Worm (Caenorhabditis elegans) whole organism, L1 larva: ENCODE results near the gene K08E4.7.

Source experiments
- C04F5.9 ChIP-seq: sonication (generic microtip); optimal IDR thresholded peaks from 2 replicates; lab custom pipeline; 2016; ENCODE audit warnings: missing genetic modification characterization, missing compliant biosample characterization
- C16A3.4 ChIP-seq: fragments of 150-350 bp; optimal IDR thresholded peaks from 2 replicates; lab custom pipeline; 2014; ENCODE audit warnings: missing biosample characterization, missing genetic modification characterization
- C34B4.2 ChIP-seq: sonication (generic microtip); optimal IDR thresholded peaks from 2 replicates; lab custom pipeline; 2017; ENCODE audit warnings: mild to moderate bottlenecking, missing genetic modification characterization, missing compliant biosample characterization
- Y116A8C.19 ChIP-seq: sonication (generic microtip); optimal IDR thresholded peaks from 2 replicates; lab custom pipeline; 2016; ENCODE audit warnings: missing compliant biosample characterization, missing genetic modification characterization, borderline replicate concordance
- aha-1 ChIP-seq: fragments of 150-350 bp; optimal IDR thresholded peaks from 2 replicates; lab custom pipeline; 2014; ENCODE audit warnings: missing biosample characterization, missing genetic modification characterization
- alr-1 ChIP-seq: fragments of 200-800 bp; sonication (Bioruptor generic); optimal IDR thresholded peaks from 2 replicates; lab custom pipeline; 2018; ENCODE audit warnings: borderline replicate concordance, mild to moderate bottlenecking, missing genetic modification characterization, missing compliant biosample characterization
- blmp-1 ChIP-seq: fragments of 150-350 bp; optimal IDR thresholded peaks from 2 replicates; lab custom pipeline; 2014; ENCODE audit warnings: missing biosample characterization, missing genetic modification characterization
- ceh-63 ChIP-seq: fragments of 200-800 bp; sonication (Bioruptor generic); optimal IDR thresholded peaks from 2 replicates; lab custom pipeline; 2018; ENCODE audit warnings: mild to moderate bottlenecking, missing genetic modification characterization, missing compliant biosample characterization
- ceh-82 ChIP-seq, 3 experiments: fragments of 150-350 bp in 1 of 3; sonication (generic microtip) in 2 of 3; optimal IDR thresholded peaks; 2 replicates each; lab custom pipeline; 2014 to 2017; ENCODE audit warnings: missing biosample characterization in 3 of 3, missing genetic modification characterization in 3 of 3
- ceh-90 ChIP-seq: sonication (generic microtip); optimal IDR thresholded peaks from 2 replicates; lab custom pipeline; 2016; ENCODE audit warnings: missing genetic modification characterization, missing compliant biosample characterization
- dpl-1 ChIP-seq, 3 experiments: fragments of 150-350 bp in 2 of 3; sonication (generic microtip) in 1 of 3; optimal IDR thresholded peaks; 2 replicates each; lab custom pipeline; 2014 to 2017; ENCODE audit warnings: missing biosample characterization in 3 of 3, missing genetic modification characterization in 3 of 3, missing genetic modification reagents in 3 of 3
- efl-1 ChIP-seq, 4 experiments: fragments of 150-350 bp; optimal IDR thresholded peaks in 3 of 4; peaks in 1 of 4; 1 replicate in 1 of 4; 2 replicates in 3 of 4; lab custom pipeline; 2014; ENCODE audit warnings: missing biosample characterization in 2 of 4, missing genetic modification characterization in 2 of 4, missing genetic modification reagents in 2 of 4
- efl-3 ChIP-seq: fragments of 200-800 bp; sonication (Bioruptor generic); optimal IDR thresholded peaks from 2 replicates; lab custom pipeline; 2018; ENCODE audit warnings: mild to moderate bottlenecking, missing genetic modification characterization, missing compliant biosample characterization
- egl-13 ChIP-seq: sonication (generic microtip); optimal IDR thresholded peaks from 2 replicates; lab custom pipeline; 2016; ENCODE audit warnings: missing genotype, missing genetic modification reagents, missing genetic modification characterization, missing compliant biosample characterization
- fkh-10 ChIP-seq: sonication (generic microtip); optimal IDR thresholded peaks from 2 replicates; lab custom pipeline; 2017; ENCODE audit warnings: missing biosample characterization, missing genetic modification reagents, missing genetic modification characterization
- fkh-4 ChIP-seq: sonication (generic microtip); optimal IDR thresholded peaks from 2 replicates; lab custom pipeline; 2016; ENCODE audit warnings: missing compliant biosample characterization, missing genetic modification characterization, borderline replicate concordance
- fos-1 ChIP-seq: fragments of 150-350 bp; optimal IDR thresholded peaks from 2 replicates; lab custom pipeline; 2014; ENCODE audit warnings: missing biosample characterization, missing genetic modification characterization
- grh-1 ChIP-seq: fragments of 200-800 bp; sonication (Bioruptor generic); IDR thresholded peaks from 2 replicates; pipeline ENCODE4 v1.3.6; 2022; ENCODE audit warnings: missing genetic modification reagents, missing genetic modification characterization, missing compliant biosample characterization
- isw-1 ChIP-seq: fragments of 200-800 bp; sonication (Bioruptor generic); IDR thresholded peaks from 2 replicates; pipeline ENCODE4 v1.3.6; 2022; ENCODE audit warnings: missing genetic modification characterization, missing compliant biosample characterization
- lin-14 ChIP-seq: fragments of 200-800 bp; sonication (Bioruptor generic); optimal IDR thresholded peaks from 2 replicates; lab custom pipeline; 2018; ENCODE audit warnings: mild to moderate bottlenecking, missing genetic modification characterization, moderate library complexity, missing compliant biosample characterization
- lin-15B ChIP-seq: fragments of 150-350 bp; sonication (generic microtip); optimal IDR thresholded peaks from 3 replicates; lab custom pipeline; 2014; ENCODE audit warnings: missing biosample characterization, missing genetic modification characterization
- lsy-2 ChIP-seq, 2 experiments: fragments of 150-350 bp; optimal IDR thresholded peaks; 2 replicates each; lab custom pipeline; 2014; ENCODE audit warnings: missing biosample characterization in 2 of 2, missing genetic modification characterization in 2 of 2
- mdl-1 ChIP-seq, 2 experiments: fragments of 150-350 bp; optimal IDR thresholded peaks; 2 replicates each; lab custom pipeline; 2014 to 2017; ENCODE audit warnings: missing biosample characterization in 2 of 2, missing genetic modification characterization in 2 of 2, inconsistent platforms in 1 of 2
- mep-1 ChIP-seq: fragments of 150-350 bp; optimal IDR thresholded peaks from 2 replicates; lab custom pipeline; 2014; ENCODE audit warnings: missing biosample characterization, missing genetic modification characterization
- nhr-11 ChIP-seq: fragments of 150-350 bp; optimal IDR thresholded peaks from 2 replicates; lab custom pipeline; 2014; ENCODE audit warnings: missing biosample characterization, missing genetic modification characterization
- nhr-12 ChIP-seq: sonication (generic microtip); optimal IDR thresholded peaks from 2 replicates; lab custom pipeline; 2017; ENCODE audit warnings: missing biosample characterization, missing genetic modification characterization
- nhr-19 ChIP-seq: fragments of 200-800 bp; sonication (Bioruptor generic); conservative IDR thresholded peaks from 2 replicates; pipeline ENCODE4 v1.3.6; 2022; ENCODE audit warnings: missing genetic modification characterization, missing compliant biosample characterization
- nhr-20 ChIP-seq: sonication (generic microtip); optimal IDR thresholded peaks from 2 replicates; lab custom pipeline; 2016; ENCODE audit warnings: mild to moderate bottlenecking, missing genetic modification characterization, missing compliant biosample characterization
- nhr-237 ChIP-seq: fragments of 150-350 bp; optimal IDR thresholded peaks from 2 replicates; lab custom pipeline; 2014; ENCODE audit warnings: missing biosample characterization, missing genetic modification characterization
- nhr-47 ChIP-seq: sonication (generic microtip); optimal IDR thresholded peaks from 2 replicates; lab custom pipeline; 2016; ENCODE audit warnings: mild to moderate bottlenecking, missing genetic modification characterization, moderate library complexity, missing compliant biosample characterization
- nhr-71 ChIP-seq: sonication (generic microtip); optimal IDR thresholded peaks from 2 replicates; lab custom pipeline; 2016; ENCODE audit warnings: mild to moderate bottlenecking, missing genetic modification characterization, moderate library complexity, missing compliant biosample characterization
- nhr-84 ChIP-seq: sonication (generic microtip); optimal IDR thresholded peaks from 2 replicates; lab custom pipeline; 2017; ENCODE audit warnings: missing biosample characterization, missing genetic modification characterization
- nhr-85 ChIP-seq: sonication (generic microtip); peaks from one replicate; lab custom pipeline; 2016; ENCODE audit warnings: missing genetic modification characterization, inconsistent platforms, missing compliant biosample characterization
- pag-3 ChIP-seq: sonication (generic microtip); optimal IDR thresholded peaks from 2 replicates; lab custom pipeline; 2017; ENCODE audit warnings: missing genetic modification characterization, mild to moderate bottlenecking, missing compliant biosample characterization, antibody characterized with exemption, borderline replicate concordance; ENCODE audit not compliant: insufficient read depth
- pqm-1 ChIP-seq: sonication (generic microtip); optimal IDR thresholded peaks from 3 replicates; lab custom pipeline; 2017; ENCODE audit warnings: missing biosample characterization, missing genetic modification characterization
- rnt-1 ChIP-seq: sonication (generic microtip); optimal IDR thresholded peaks from 2 replicates; lab custom pipeline; 2016; ENCODE audit warnings: mild to moderate bottlenecking, missing genetic modification characterization, moderate library complexity, missing compliant biosample characterization
- skn-1 ChIP-seq: fragments of 150-350 bp; optimal IDR thresholded peaks from 2 replicates; lab custom pipeline; 2014; ENCODE audit warnings: missing biosample characterization, missing genetic modification characterization
- snu-23 ChIP-seq: sonication (generic microtip); optimal IDR thresholded peaks from 2 replicates; lab custom pipeline; 2016; ENCODE audit warnings: missing genetic modification characterization, missing compliant biosample characterization
- swsn-7 ChIP-seq: sonication (generic microtip); optimal IDR thresholded peaks from 2 replicates; lab custom pipeline; 2016; ENCODE audit warnings: missing genetic modification characterization, missing compliant biosample characterization
- tbx-2 ChIP-seq: sonication (generic microtip); optimal IDR thresholded peaks from 2 replicates; lab custom pipeline; 2016; ENCODE audit warnings: missing genetic modification characterization, missing compliant biosample characterization
- unc-130 ChIP-seq: fragments of 150-350 bp; optimal IDR thresholded peaks from 2 replicates; lab custom pipeline; 2017; ENCODE audit warnings: missing biosample characterization, missing genetic modification characterization, inconsistent platforms
- unc-98 ChIP-seq: fragments of 200-800 bp; sonication (Bioruptor generic); IDR thresholded peaks from 2 replicates; pipeline ENCODE4 v1.3.6; 2022; ENCODE audit warnings: missing genetic modification characterization, missing compliant biosample characterization
- xbp-1 ChIP-seq: sonication (generic microtip); optimal IDR thresholded peaks from 2 replicates; lab custom pipeline; 2016; ENCODE audit warnings: missing genetic modification characterization, missing compliant biosample characterization

The K08E4.7 gene

ce11 chrIV:12113056-12113455 lies 37.5 kb downstream of the K08E4.7 start:
- TF ChIP-seq unc-130, result peak; percentile 34
- no peak for TF ChIP-seq tbx-2 (tag; lab: Kevin White, UChicago)
- TF ChIP-seq C34B4.2, result no peak
- TF ChIP-seq lin-14 (GFP tag; lab: Kevin White, UChicago), result peak; percentile 82
- peak in 1 of 3 experiments; percentile 5 for TF ChIP-seq dpl-1 (GFP tag; optimal IDR thresholded peaks at IDR 0.05; lab: Kevin White, UChicago)
- peak; percentile 8 for TF ChIP-seq nhr-20 (tag; lab: Kevin White, UChicago)
- TF ChIP-seq pag-3 (tag; lab: Kevin White, UChicago), result peak; percentile 93
- peak; percentile 5 to 66 for TF ChIP-seq lsy-2 (tag; optimal IDR thresholded peaks at IDR 0.05; lab: Kevin White, UChicago)
- TF ChIP-seq nhr-237 (tag; lab: Kevin White, UChicago), result no peak
- TF ChIP-seq nhr-19 (GFP tag; lab: Robert Waterston, UW), result peak; percentile 34
- peak; percentile 67 for TF ChIP-seq nhr-71 (tag; lab: Kevin White, UChicago)
- TF ChIP-seq snu-23 (GFP tag; lab: Kevin White, UChicago), result peak; percentile 47
- peak; percentile 65 for TF ChIP-seq rnt-1
- TF ChIP-seq fos-1, result no peak
- TF ChIP-seq mep-1 (tag; lab: Kevin White, UChicago), result peak; percentile 8
- TF ChIP-seq egl-13, result no peak
- TF ChIP-seq aha-1, result no peak
- TF ChIP-seq, all 84 proteins: peak for 11

- TF ChIP-seq lin-14 (GFP tag; lab: Kevin White, UChicago) (peak; percentile 84), unc-130 (no peak), tbx-2 (tag; lab: Kevin White, UChicago) (peak; percentile 19), lsy-2 (tag; optimal IDR thresholded peaks at IDR 0.05; lab: Kevin White, UChicago) (peak in 1 of 2 experiments; percentile 45), ceh-82 (tag; optimal IDR thresholded peaks at IDR 0.05; lab: Kevin White, UChicago) (peak in 1 of 3 experiments; percentile 6), swsn-7 (peak; percentile 16), ceh-63 (GFP tag; lab: Kevin White, UChicago) (peak; percentile 56), fkh-10 (GFP tag; lab: Kevin White, UChicago) (peak; percentile 76), efl-3 (GFP tag; lab: Kevin White, UChicago) (no peak), efl-1 (optimal IDR thresholded peaks at IDR 0.05; lab: Kevin White, UChicago) (peak in 1 of 2 experiments; percentile 5), efl-1 (GFP tag; optimal IDR thresholded peaks at IDR 0.05 in 1 of 2; lab: Kevin White, UChicago) (no peak), mep-1 (tag; lab: Kevin White, UChicago) (no peak), rnt-1 (peak; percentile 28), nhr-20 (tag; lab: Kevin White, UChicago) (no peak), snu-23 (GFP tag; lab: Kevin White, UChicago) (peak; percentile 28), nhr-71 (tag; lab: Kevin White, UChicago) (peak; percentile 51), nhr-47 (peak; percentile 38)
These were observed 38.9 kb downstream of the K08E4.7 start for ce11 chrIV:12114498-12114897.

ce11 chrIV:12120536-12120935 lies 44.9 kb downstream of the K08E4.7 start:
- TF ChIP-seq alr-1 (tag; lab: Kevin White, UChicago) (no peak), efl-1 (optimal IDR thresholded peaks at IDR 0.05; lab: Kevin White, UChicago) (no peak), efl-1 (GFP tag; optimal IDR thresholded peaks at IDR 0.05 in 1 of 2; lab: Kevin White, UChicago) (peak in 1 of 2 experiments; percentile 38), C04F5.9 (tag; lab: Kevin White, UChicago) (no peak), pqm-1 (tag; lab: Kevin White, UChicago) (no peak), fos-1 (no peak)
- TF ChIP-seq, all 84 proteins: peak for 1

- peak; percentile 16 for TF ChIP-seq lin-15B (tag; lab: Kevin White, UChicago)
- no peak for TF ChIP-seq tbx-2 (tag; lab: Kevin White, UChicago)
- no peak for TF ChIP-seq Y116A8C.19 (tag; lab: Kevin White, UChicago)
- TF ChIP-seq nhr-84 (tag; lab: Kevin White, UChicago), result no peak
- no peak for TF ChIP-seq mdl-1 (tag; optimal IDR thresholded peaks at IDR 0.05; lab: Kevin White, UChicago)
- peak; percentile 16 for TF ChIP-seq skn-1
- TF ChIP-seq C16A3.4 (tag; lab: Kevin White, UChicago), result peak; percentile 51
- no peak for TF ChIP-seq nhr-20 (tag; lab: Kevin White, UChicago)
- TF ChIP-seq grh-1, result no peak
- no peak for TF ChIP-seq xbp-1 (tag; lab: Kevin White, UChicago)
- TF ChIP-seq fkh-4 (tag; lab: Kevin White, UChicago), result no peak
- TF ChIP-seq nhr-12, result no peak
- peak in 2 of 3 experiments; percentile 33 to 57 for TF ChIP-seq dpl-1 (GFP tag; optimal IDR thresholded peaks at IDR 0.05; lab: Kevin White, UChicago)
- peak; percentile 20 for TF ChIP-seq snu-23 (GFP tag; lab: Kevin White, UChicago)
- no peak for TF ChIP-seq nhr-11 (tag; lab: Kevin White, UChicago)
- TF ChIP-seq nhr-85 (tag; lab: Kevin White, UChicago), result no peak
- no peak for TF ChIP-seq nhr-47
- TF ChIP-seq ceh-82 (tag; optimal IDR thresholded peaks at IDR 0.05; lab: Kevin White, UChicago), result peak in 2 of 3 experiments; percentile 28 to 38
- TF ChIP-seq ceh-90, result no peak
- peak; percentile 53 for TF ChIP-seq blmp-1
- no peak for TF ChIP-seq isw-1 (GFP tag; lab: Robert Waterston, UW)
- TF ChIP-seq unc-130, result no peak
- TF ChIP-seq unc-98 (GFP tag; lab: Robert Waterston, UW), result no peak
- peak; percentile 36 to 54 for TF ChIP-seq efl-1 (optimal IDR thresholded peaks at IDR 0.05; lab: Kevin White, UChicago)
- TF ChIP-seq efl-1 (GFP tag; optimal IDR thresholded peaks at IDR 0.05 in 1 of 2; lab: Kevin White, UChicago), result peak; percentile 56 to 92
- no peak for TF ChIP-seq nhr-237 (tag; lab: Kevin White, UChicago)
These were observed 45.5 kb downstream of the K08E4.7 start, which contains the start of the genes ddb-1 and M18.6 for ce11 chrIV:12121076-12121475. ddb-1 (minus strand) TSS chrIV:12121165. M18.6 (plus strand) TSS chrIV:12121310.
